Worm (Caenorhabditis elegans): ENCODE data around the gene eef-1A.2.

ce11 chrX:7793377-7794041, 29.9 kb upstream of the eef-1A.2 start, which contains the start of gene ZK154.6:
- no peak for TF ChIP-seq ztf-4 (tag; optimal IDR thresholded peaks at IDR 0.05)
- no peak for TF ChIP-seq ceh-82 (tag; optimal IDR thresholded peaks at IDR 0.05)
- TF ChIP-seq unc-130 (tag; optimal IDR thresholded peaks at IDR 0.05), result no peak
- no peak for TF ChIP-seq lin-39 (tag; optimal IDR thresholded peaks at IDR 0.05)
- no peak for TF ChIP-seq ceh-90 (tag; optimal IDR thresholded peaks at IDR 0.05)
- no peak for TF ChIP-seq hlh-17 (GFP tag; optimal IDR thresholded peaks at IDR 0.05; ENCODE audit: borderline replicate concordance)
- peak; percentile 1 for TF ChIP-seq snpc-4 (tag; optimal IDR thresholded peaks at IDR 0.05)
- TF ChIP-seq lin-15B (tag; optimal IDR thresholded peaks at IDR 0.05), result no peak

Data from whole organism, L1 larva.